Worm (Caenorhabditis elegans): ENCODE measurements around the gene rund-1.

ce11 chrX:670603-671002 is 9.0 kb upstream of the rund-1 start, which contains the start of gene T19D7.6:
- TF ChIP-seq nhr-12 (tag; optimal IDR thresholded peaks at IDR 0.05): no peak
- no peak for TF ChIP-seq ces-1 (GFP tag; optimal IDR thresholded peaks at IDR 0.05)
- TF ChIP-seq fos-1 (tag; optimal IDR thresholded peaks at IDR 0.05): no peak
- TF ChIP-seq fkh-4 (tag; optimal IDR thresholded peaks at IDR 0.05; ENCODE audit: borderline replicate concordance): no peak
- TF ChIP-seq unc-62 (GFP tag; optimal IDR thresholded peaks at IDR 0.05): no peak
- TF ChIP-seq rnt-1 (tag; optimal IDR thresholded peaks at IDR 0.05): no peak
- TF ChIP-seq nhr-11 (tag; optimal IDR thresholded peaks at IDR 0.05): no peak
- TF ChIP-seq unc-130 (tag; optimal IDR thresholded peaks at IDR 0.05): no peak
- no peak for TF ChIP-seq nhr-28 (tag; optimal IDR thresholded peaks at IDR 0.05)
- no peak for TF ChIP-seq lir-3 (tag; optimal IDR thresholded peaks at IDR 0.05; ENCODE audit: poor library complexity)
- TF ChIP-seq sox-4 (tag; optimal IDR thresholded peaks at IDR 0.05): no peak

All from whole organism, L1 larva.